Worm (Caenorhabditis elegans) whole organism, late embryonic: Measurements from ENCODE around the gene cyn-2.

ENCODE experiments used
- C08G9.2 ChIP-seq: sonication (generic microtip); optimal IDR thresholded peaks from 2 replicates; lab custom pipeline; 2016; ENCODE audit warnings: mild to moderate bottlenecking, missing genetic modification characterization, moderate library complexity, missing compliant biosample characterization
- T23F11.4 ChIP-seq: fragments of 200-800 bp; sonication (Bioruptor generic); optimal IDR thresholded peaks from 2 replicates; lab custom pipeline; 2018; ENCODE audit warnings: mild to moderate bottlenecking, missing genetic modification characterization, missing compliant biosample characterization
- ahr-1 ChIP-seq: sonication (generic microtip); optimal IDR thresholded peaks from 2 replicates; lab custom pipeline; 2016; ENCODE audit warnings: missing genetic modification characterization, missing compliant biosample characterization
- ama-1 ChIP-seq: fragments of 150-350 bp; optimal IDR thresholded peaks from 2 replicates; lab custom pipeline; 2014
- ceh-14 ChIP-seq: sonication (generic microtip); optimal IDR thresholded peaks from 2 replicates; lab custom pipeline; 2016; ENCODE audit warnings: missing genotype, missing genetic modification characterization, missing compliant biosample characterization
- ceh-19 ChIP-seq: fragments of 200-800 bp; sonication (Bioruptor generic); optimal IDR thresholded peaks from 2 replicates; lab custom pipeline; 2018; ENCODE audit warnings: mild to moderate bottlenecking, missing genetic modification characterization, missing compliant biosample characterization
- ceh-30 ChIP-seq: fragments of 150-350 bp; optimal IDR thresholded peaks from 2 replicates; lab custom pipeline; 2014; ENCODE audit warnings: missing biosample characterization, missing genetic modification characterization
- ceh-31 ChIP-seq: sonication (generic microtip); optimal IDR thresholded peaks from 2 replicates; lab custom pipeline; 2016; ENCODE audit warnings: missing genetic modification characterization, missing compliant biosample characterization
- ceh-34 ChIP-seq: sonication (generic microtip); optimal IDR thresholded peaks from 2 replicates; lab custom pipeline; 2016; ENCODE audit warnings: mild to moderate bottlenecking, missing genetic modification characterization, missing compliant biosample characterization
- ceh-45 ChIP-seq: fragments of 200-800 bp; sonication (Bioruptor generic); IDR thresholded peaks from 2 replicates; pipeline ENCODE4 v1.3.6; 2022; ENCODE audit warnings: missing genetic modification reagents, missing genetic modification characterization, missing compliant biosample characterization
- ceh-48 ChIP-seq: sonication (generic microtip); optimal IDR thresholded peaks from 2 replicates; lab custom pipeline; 2016; ENCODE audit warnings: missing genetic modification characterization, inconsistent platforms, missing compliant biosample characterization
- ceh-6 ChIP-seq: fragments of 200-800 bp; sonication (Bioruptor generic); optimal IDR thresholded peaks from 2 replicates; lab custom pipeline; 2018; ENCODE audit warnings: mild to moderate bottlenecking, missing genetic modification characterization, missing compliant biosample characterization
- ceh-9 ChIP-seq: sonication (generic microtip); optimal IDR thresholded peaks from 2 replicates; lab custom pipeline; 2016; ENCODE audit warnings: mild to moderate bottlenecking, missing genetic modification characterization, inconsistent platforms, missing compliant biosample characterization
- elt-4 ChIP-seq: sonication (generic microtip); optimal IDR thresholded peaks from 2 replicates; lab custom pipeline; 2016; ENCODE audit warnings: missing genetic modification characterization, missing compliant biosample characterization
- ets-4 ChIP-seq: sonication (generic microtip); optimal IDR thresholded peaks from 2 replicates; lab custom pipeline; 2016; ENCODE audit warnings: missing genetic modification characterization, missing compliant biosample characterization
- eyg-1 ChIP-seq: sonication (generic microtip); optimal IDR thresholded peaks from 2 replicates; lab custom pipeline; 2016; ENCODE audit warnings: missing genotype, missing genetic modification characterization, missing compliant biosample characterization
- fax-1 ChIP-seq: sonication (generic microtip); optimal IDR thresholded peaks from 2 replicates; lab custom pipeline; 2016; ENCODE audit warnings: missing genotype, missing genetic modification characterization, missing compliant biosample characterization
- hlh-15 ChIP-seq: sonication (generic microtip); optimal IDR thresholded peaks from 2 replicates; lab custom pipeline; 2016; ENCODE audit warnings: missing genetic modification characterization, missing compliant biosample characterization
- hlh-8 ChIP-seq: sonication (generic microtip); optimal IDR thresholded peaks from 2 replicates; lab custom pipeline; 2016; ENCODE audit warnings: missing genotype, missing genetic modification characterization, missing compliant biosample characterization
- lim-6 ChIP-seq: sonication (generic microtip); optimal IDR thresholded peaks from 2 replicates; lab custom pipeline; 2016; ENCODE audit warnings: missing genetic modification characterization, missing compliant biosample characterization
- madf-2 ChIP-seq: sonication (generic microtip); optimal IDR thresholded peaks from 2 replicates; lab custom pipeline; 2017; ENCODE audit warnings: missing genetic modification characterization, missing compliant biosample characterization
- nfya-1 ChIP-seq: sonication (generic microtip); optimal IDR thresholded peaks from 2 replicates; lab custom pipeline; 2017; ENCODE audit warnings: missing genetic modification characterization, mild to moderate bottlenecking, missing compliant biosample characterization, antibody characterized with exemption, moderate library complexity
- npax-4 ChIP-seq: sonication (generic microtip); optimal IDR thresholded peaks from 2 replicates; lab custom pipeline; 2016; ENCODE audit warnings: missing genetic modification characterization, missing compliant biosample characterization
- pax-1 ChIP-seq: fragments of 150-350 bp; optimal IDR thresholded peaks from 2 replicates; lab custom pipeline; 2014; ENCODE audit warnings: missing biosample characterization, missing genetic modification characterization
- pha-2 ChIP-seq: sonication (generic microtip); optimal IDR thresholded peaks from 2 replicates; lab custom pipeline; 2017; ENCODE audit warnings: mild to moderate bottlenecking, missing genetic modification characterization, missing compliant biosample characterization
- pha-4 ChIP-seq: fragments of 150-350 bp; optimal IDR thresholded peaks from 2 replicates; lab custom pipeline; 2018; ENCODE audit warnings: missing biosample characterization, missing genetic modification reagents, missing genetic modification characterization
- pqm-1 ChIP-seq: sonication (generic microtip); optimal IDR thresholded peaks from 2 replicates; lab custom pipeline; 2016; ENCODE audit warnings: missing genetic modification characterization, missing compliant biosample characterization
- pros-1 ChIP-seq: fragments of 150-350 bp; optimal IDR thresholded peaks from 2 replicates; lab custom pipeline; 2014; ENCODE audit warnings: missing biosample characterization, missing genetic modification reagents, missing genetic modification characterization
- ref-2 ChIP-seq: sonication (generic microtip); optimal IDR thresholded peaks from 2 replicates; lab custom pipeline; 2016; ENCODE audit warnings: missing genetic modification characterization, missing compliant biosample characterization
- sdc-2 ChIP-seq: sonication (generic microtip); optimal IDR thresholded peaks from 2 replicates; lab custom pipeline; 2016; ENCODE audit warnings: missing genotype, missing genetic modification characterization, missing compliant biosample characterization
- tbx-2 ChIP-seq: sonication (generic microtip); optimal IDR thresholded peaks from 2 replicates; lab custom pipeline; 2016; ENCODE audit warnings: missing genetic modification characterization, missing compliant biosample characterization
- tbx-7 ChIP-seq: sonication (generic microtip); optimal IDR thresholded peaks from 2 replicates; lab custom pipeline; 2016; ENCODE audit warnings: missing genotype, missing genetic modification characterization, missing compliant biosample characterization
- unc-3 ChIP-seq, 2 experiments: fragments of 200-800 bp in 1 of 2; sonication (Bioruptor generic) in 1 of 2; sonication (generic microtip) in 1 of 2; conservative IDR thresholded peaks in 1 of 2; optimal IDR thresholded peaks in 1 of 2; 2 replicates each; pipeline versions ENCODE4 v1.3.6 to Lab custom; 2016 to 2022; ENCODE audit warnings: missing compliant biosample characterization in 2 of 2, missing genetic modification characterization in 2 of 2, missing genetic modification reagents in 1 of 2
- zip-5 ChIP-seq: sonication (generic microtip); optimal IDR thresholded peaks from 2 replicates; lab custom pipeline; 2016; ENCODE audit warnings: missing genetic modification characterization, missing compliant biosample characterization

Gene cyn-2

DNA sequence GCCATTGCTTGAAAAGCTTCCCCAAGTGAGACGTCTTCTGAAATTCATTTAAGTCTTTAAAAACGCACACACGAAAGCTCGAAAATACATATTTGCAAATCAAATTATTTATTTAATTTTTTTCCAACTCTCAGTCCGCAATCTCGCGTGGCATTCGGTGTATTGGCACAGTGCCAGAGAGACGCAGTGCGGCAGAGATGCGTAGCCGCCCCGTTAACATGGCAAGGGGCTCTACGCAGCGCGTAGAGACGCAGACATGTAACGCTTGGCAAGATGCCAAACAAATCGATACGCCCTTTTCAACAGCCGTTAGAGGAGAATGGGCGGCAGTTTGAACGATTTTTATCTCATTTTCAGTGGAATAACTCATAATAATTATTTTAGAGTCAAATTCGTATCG, 48.9 kb upstream of the cyn-2 start, which contains the start of the genes drr-2 and set-16 (continued):
- no peak for TF ChIP-seq ceh-45 (GFP tag; lab: Robert Waterston, UW)
- peak; percentile 9 for TF ChIP-seq T23F11.4
- peak; percentile 52 for TF ChIP-seq ceh-6
- TF ChIP-seq pha-2, result peak; percentile 60
- no peak for TF ChIP-seq npax-4 (tag; lab: Kevin White, UChicago)
- TF ChIP-seq lim-6, result no peak
- TF ChIP-seq ahr-1 (tag; lab: Kevin White, UChicago), result peak; percentile 21
- TF ChIP-seq ceh-14 (tag; lab: Kevin White, UChicago), result peak; percentile 90
- peak; percentile 90 for TF ChIP-seq ceh-31
- TF ChIP-seq pqm-1 (tag; lab: Kevin White, UChicago), result peak; percentile 66
- TF ChIP-seq nfya-1 (tag; lab: Kevin White, UChicago), result peak; percentile 97
- TF ChIP-seq sdc-2 (tag; lab: Kevin White, UChicago), result peak; percentile 44
- no peak for TF ChIP-seq elt-4 (tag; lab: Kevin White, UChicago)
- TF ChIP-seq tbx-7 (tag; lab: Kevin White, UChicago), result peak; percentile 29
- peak; percentile 93 for TF ChIP-seq ceh-30 (tag; lab: Kevin White, UChicago)
- TF ChIP-seq pha-4 (tag; lab: Kevin White, UChicago), result no peak
- TF ChIP-seq eyg-1 (tag; lab: Kevin White, UChicago), result no peak

DNA sequence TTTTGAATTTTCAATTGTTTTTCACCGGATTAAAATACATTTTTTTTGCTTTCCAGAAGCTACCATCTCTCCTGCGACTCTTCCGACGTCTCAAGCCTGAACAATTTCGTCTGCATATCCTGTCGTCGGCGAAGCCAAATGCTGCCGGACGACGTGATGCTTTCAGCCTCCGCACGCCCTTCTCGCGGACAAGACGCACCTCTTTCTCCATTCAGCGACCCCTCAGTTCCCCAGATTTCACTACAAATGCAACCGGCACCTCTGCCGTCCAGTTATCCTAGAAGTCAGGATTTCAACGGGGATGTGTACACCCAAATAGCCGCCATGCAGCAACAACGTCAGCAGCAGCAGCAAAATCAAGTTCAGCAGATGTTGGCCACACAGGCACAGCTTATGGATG, 48.2 kb upstream of the cyn-2 start:
- TF ChIP-seq pros-1 (no peak), ceh-9 (peak; percentile 26)

DNA sequence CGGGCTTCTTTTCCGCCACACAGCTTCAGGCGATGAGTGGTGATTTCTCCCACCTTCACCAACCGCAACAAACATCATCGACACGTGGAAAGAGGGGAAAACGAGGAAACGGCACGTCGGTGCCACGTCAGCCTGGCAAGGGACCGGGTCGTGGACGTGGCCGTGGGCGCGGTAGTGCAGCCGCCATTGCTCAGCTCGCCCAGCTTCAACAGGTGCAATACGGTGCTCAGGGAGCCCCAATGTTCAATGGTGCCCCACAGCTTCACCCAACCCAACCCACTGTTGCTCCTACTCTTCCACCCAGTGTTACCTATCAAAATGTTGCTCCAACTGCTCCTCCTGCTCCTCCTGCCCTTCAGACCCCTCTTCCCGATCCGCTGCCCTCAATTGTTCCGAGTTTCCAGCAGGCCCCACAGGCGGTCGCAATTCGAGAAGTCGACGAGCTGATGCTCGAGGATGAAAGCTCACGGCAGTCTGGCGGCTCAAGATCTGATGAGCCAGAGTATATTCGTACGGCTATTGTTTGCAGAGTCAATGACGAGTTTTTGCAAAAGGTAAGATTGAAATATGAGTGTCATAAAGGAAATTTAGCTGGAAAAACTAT, 46.5 kb upstream of the cyn-2 start:
- TF ChIP-seq elt-4 (tag; lab: Kevin White, UChicago), result peak; percentile 21
- no peak for TF ChIP-seq ets-4 (tag; lab: Kevin White, UChicago)
- no peak for TF ChIP-seq fax-1 (tag; lab: Kevin White, UChicago)
- no peak for TF ChIP-seq ceh-34 (tag; lab: Kevin White, UChicago)
- no peak for TF ChIP-seq ceh-31
- TF ChIP-seq ref-2, result no peak
- TF ChIP-seq ceh-14 (tag; lab: Kevin White, UChicago), result no peak
- no peak for TF ChIP-seq npax-4 (tag; lab: Kevin White, UChicago)

DNA sequence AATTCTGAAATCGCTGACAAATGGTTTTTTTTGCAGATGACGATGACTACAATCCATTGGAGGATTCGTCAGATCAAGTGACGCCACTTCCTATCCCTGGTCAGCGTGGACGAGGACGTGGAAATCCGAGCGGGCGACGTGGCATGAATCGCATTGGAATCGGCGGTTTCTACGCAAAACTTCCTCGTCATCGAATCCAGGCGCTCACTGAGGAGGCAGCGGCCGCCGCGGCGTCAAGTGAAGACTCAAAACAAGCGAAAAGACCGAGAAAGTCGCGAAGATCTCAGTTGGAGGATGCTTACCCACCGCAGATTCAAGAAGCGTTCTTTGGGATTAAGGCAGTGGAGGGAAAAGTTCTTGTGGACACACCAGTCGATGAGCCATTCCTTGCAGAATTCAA, 43.9 kb upstream of the cyn-2 start:
- TF ChIP-seq unc-3 (GFP tag; conservative IDR thresholded peaks at IDR 0.05; lab: Robert Waterston, UW) (no peak), unc-3 (tag; optimal IDR thresholded peaks at IDR 0.05; lab: Kevin White, UChicago) (no peak), ceh-45 (GFP tag; lab: Robert Waterston, UW) (0 out of 2 replicates have a peak, but pooled peaks have one; percentile 18)

DNA sequence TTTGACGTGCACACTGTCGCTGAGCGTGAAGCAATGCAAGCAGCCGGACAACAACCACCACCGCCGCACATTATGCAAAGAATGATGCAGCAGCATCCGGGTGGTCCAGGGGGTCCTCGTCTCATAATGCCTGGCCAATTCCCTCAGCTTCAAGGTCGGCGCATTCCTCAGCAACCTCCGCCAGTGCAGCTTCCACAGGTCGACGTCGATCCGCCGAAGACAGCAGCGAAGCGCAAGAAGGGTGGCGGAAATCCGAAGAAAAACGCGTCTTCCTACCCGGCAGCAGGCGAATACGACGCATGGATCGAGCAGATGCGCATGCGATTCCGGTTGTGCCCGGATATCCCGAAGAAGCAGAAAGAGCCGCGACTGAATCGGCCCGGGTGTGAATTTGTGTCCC, 41.1 kb upstream of the cyn-2 start:
- no peak for TF ChIP-seq pax-1 (tag; lab: Kevin White, UChicago)
- no peak for TF ChIP-seq zip-5 (tag; lab: Kevin White, UChicago)
- peak; percentile 36 for TF ChIP-seq C08G9.2 (tag; lab: Kevin White, UChicago)

DNA sequence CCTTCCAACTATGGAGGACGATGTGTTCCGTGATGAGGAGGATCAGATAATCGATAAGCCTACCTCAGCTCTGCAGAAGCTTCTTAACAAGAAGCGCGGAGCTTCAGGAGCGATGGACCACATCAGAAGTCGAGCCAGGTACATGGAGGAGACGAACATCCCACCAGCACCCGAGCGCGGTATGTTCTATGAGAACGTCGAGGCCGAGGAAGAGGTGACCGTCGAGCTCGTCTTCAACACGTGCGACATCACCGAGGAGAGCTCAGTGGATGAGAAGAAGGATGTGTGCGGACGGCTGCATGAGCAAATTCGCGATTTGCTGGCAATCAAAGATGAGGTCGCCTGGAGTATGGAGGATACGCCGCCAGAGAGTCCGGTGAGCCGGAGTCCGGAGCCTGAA, 40.5 kb upstream of the cyn-2 start:
- TF ChIP-seq ama-1 (lab: Kevin White, UChicago) (no peak), ceh-19 (GFP tag; lab: Kevin White, UChicago) (no peak), tbx-2 (no peak), tbx-7 (tag; lab: Kevin White, UChicago) (no peak), ceh-48 (tag; lab: Kevin White, UChicago) (no peak), ahr-1 (tag; lab: Kevin White, UChicago) (no peak), pha-4 (tag; lab: Kevin White, UChicago) (no peak), lim-6 (no peak), hlh-15 (tag; lab: Kevin White, UChicago) (no peak), hlh-8 (no peak), ceh-6 (no peak), npax-4 (tag; lab: Kevin White, UChicago) (no peak), ceh-9 (no peak), nfya-1 (tag; lab: Kevin White, UChicago) (no peak), madf-2 (tag; lab: Kevin White, UChicago) (no peak)
